Worm (Caenorhabditis elegans) whole organism, L4 larva: ENCODE measurements around the gene citk-2.

Source experiments
- D1046.2 ChIP-seq: fragments of 200-800 bp; sonication (Bioruptor generic); IDR thresholded peaks from 2 replicates; pipeline ENCODE4 v1.3.6; 2022; ENCODE audit warnings: missing genetic modification characterization, missing compliant biosample characterization
- F10B5.3 ChIP-seq: sonication (generic microtip); optimal IDR thresholded peaks from 2 replicates; lab custom pipeline; 2016; ENCODE audit warnings: mild to moderate bottlenecking, missing genetic modification characterization, missing compliant biosample characterization
- F26F4.8 ChIP-seq: fragments of 200-800 bp; sonication (Bioruptor generic); conservative IDR thresholded peaks from 2 replicates; pipeline ENCODE4 v1.3.6; 2022; ENCODE audit warnings: missing genetic modification characterization, missing compliant biosample characterization
- F37D6.2 ChIP-seq: sonication (generic microtip); optimal IDR thresholded peaks from 2 replicates; lab custom pipeline; 2016; ENCODE audit warnings: mild to moderate bottlenecking, missing genetic modification characterization, missing compliant biosample characterization
- F44E2.7 ChIP-seq: fragments of 200-800 bp; sonication (Bioruptor generic); IDR thresholded peaks from 2 replicates; pipeline ENCODE4 v2.1.2; 2022; ENCODE audit warnings: missing genetic modification characterization, missing compliant biosample characterization
- T26A8.4 ChIP-seq: fragments of 200-800 bp; sonication (Bioruptor generic); IDR thresholded peaks from 2 replicates; pipeline ENCODE4 v1.3.6; 2022; ENCODE audit warnings: missing genetic modification characterization, missing compliant biosample characterization
- Y5F2A.4 ChIP-seq: fragments of 200-800 bp; sonication (Bioruptor generic); optimal IDR thresholded peaks from 2 replicates; lab custom pipeline; 2018; ENCODE audit warnings: mild to moderate bottlenecking, missing genetic modification characterization, missing compliant biosample characterization
- aly-2 ChIP-seq: sonication (generic microtip); optimal IDR thresholded peaks from 2 replicates; lab custom pipeline; 2018; ENCODE audit warnings: missing biosample characterization, missing genetic modification characterization
- arid-1 ChIP-seq: fragments of 200-800 bp; sonication (Bioruptor generic); conservative IDR thresholded peaks from 2 replicates; pipeline ENCODE4 v1.3.6; 2022; ENCODE audit warnings: missing genetic modification reagents, missing genetic modification characterization, missing compliant biosample characterization
- ceh-62 ChIP-seq: sonication (generic microtip); optimal IDR thresholded peaks from 2 replicates; lab custom pipeline; 2017; ENCODE audit warnings: missing biosample characterization, missing genetic modification characterization
- ceh-82 ChIP-seq: sonication (generic microtip); optimal IDR thresholded peaks from 2 replicates; lab custom pipeline; 2017; ENCODE audit warnings: missing biosample characterization, missing genetic modification characterization
- ces-1 ChIP-seq: fragments of 150-350 bp; sonication (generic microtip); optimal IDR thresholded peaks from 4 replicates; lab custom pipeline; 2014; ENCODE audit warnings: missing biosample characterization, missing genetic modification reagents, missing genetic modification characterization
- cey-2 ChIP-seq: sonication (generic microtip); optimal IDR thresholded peaks from 3 replicates; lab custom pipeline; 2017; ENCODE audit warnings: missing genetic modification characterization, mild to moderate bottlenecking, missing compliant biosample characterization, antibody characterized with exemption, borderline replicate concordance; ENCODE audit not compliant: insufficient read depth
- ctbp-1 ChIP-seq: fragments of 200-800 bp; sonication (Bioruptor generic); IDR thresholded peaks from 2 replicates; pipeline ENCODE4 v1.3.6; 2022; ENCODE audit warnings: missing genetic modification reagents, missing genetic modification characterization, missing compliant biosample characterization
- daf-8 ChIP-seq: fragments of 200-800 bp; sonication (Bioruptor generic); IDR thresholded peaks from 2 replicates; pipeline ENCODE4 v1.3.6; 2022; ENCODE audit warnings: missing genetic modification characterization, missing compliant biosample characterization
- dmd-6 ChIP-seq: fragments of 200-800 bp; sonication (Bioruptor generic); IDR thresholded peaks from 2 replicates; pipeline ENCODE4 v1.3.6; 2022; ENCODE audit warnings: missing genetic modification reagents, missing genetic modification characterization, missing compliant biosample characterization
- dmd-8 ChIP-seq: fragments of 200-800 bp; sonication (Bioruptor generic); IDR thresholded peaks from 2 replicates; pipeline ENCODE4 v1.3.6; 2022; ENCODE audit warnings: missing genetic modification characterization, missing compliant biosample characterization
- dpl-1 ChIP-seq: fragments of 150-350 bp; optimal IDR thresholded peaks from 2 replicates; lab custom pipeline; 2014; ENCODE audit warnings: missing biosample characterization, missing genetic modification reagents, missing genetic modification characterization
- dve-1 ChIP-seq: sonication (generic microtip); optimal IDR thresholded peaks from 2 replicates; lab custom pipeline; 2017; ENCODE audit warnings: antibody characterized with exemption, mild to moderate bottlenecking, missing genetic modification characterization, missing compliant biosample characterization; ENCODE audit not compliant: insufficient read depth
- egl-27 ChIP-seq: sonication (generic microtip); optimal IDR thresholded peaks from 3 replicates; lab custom pipeline; 2017; ENCODE audit warnings: missing biosample characterization, missing genetic modification reagents, missing genetic modification characterization
- hlh-11 ChIP-seq: fragments of 200-800 bp; sonication (Bioruptor generic); optimal IDR thresholded peaks from 2 replicates; lab custom pipeline; 2018; ENCODE audit warnings: mild to moderate bottlenecking, missing genetic modification characterization, missing compliant biosample characterization
- hlh-30 ChIP-seq: sonication (generic microtip); optimal IDR thresholded peaks from 2 replicates; lab custom pipeline; 2017; ENCODE audit warnings: antibody characterized with exemption, mild to moderate bottlenecking, missing genetic modification characterization, missing compliant biosample characterization; ENCODE audit not compliant: insufficient read depth
- hmg-1.1 ChIP-seq: fragments of 200-800 bp; sonication (Bioruptor generic); IDR thresholded peaks from 2 replicates; pipeline ENCODE4 v1.3.6; 2022; ENCODE audit warnings: missing genetic modification reagents, missing genetic modification characterization, missing compliant biosample characterization
- jun-1 ChIP-seq: fragments of 150-350 bp; optimal IDR thresholded peaks from 2 replicates; lab custom pipeline; 2014; ENCODE audit warnings: missing biosample characterization, missing genetic modification reagents, missing genetic modification characterization
- lin-1 ChIP-seq: fragments of 200-800 bp; sonication (Bioruptor generic); IDR thresholded peaks from 2 replicates; pipeline ENCODE4 v1.3.6; 2022; ENCODE audit warnings: missing genetic modification reagents, missing genetic modification characterization, missing compliant biosample characterization
- lin-39 ChIP-seq: fragments of 150-350 bp; optimal IDR thresholded peaks from 2 replicates; lab custom pipeline; 2014; ENCODE audit warnings: missing biosample characterization, missing genetic modification reagents, missing genetic modification characterization
- lir-3 ChIP-seq: sonication (generic microtip); optimal IDR thresholded peaks from 2 replicates; lab custom pipeline; 2016; ENCODE audit warnings: mild to moderate bottlenecking, missing genetic modification characterization, missing compliant biosample characterization
- mdt-29 ChIP-seq: fragments of 200-800 bp; sonication (Bioruptor generic); IDR thresholded peaks from 2 replicates; pipeline ENCODE4 v1.3.6; 2022; ENCODE audit warnings: missing genetic modification reagents, missing genetic modification characterization, missing compliant biosample characterization
- mep-1 ChIP-seq: fragments of 150-350 bp; sonication (generic microtip); optimal IDR thresholded peaks from 3 replicates; lab custom pipeline; 2014; ENCODE audit warnings: missing biosample characterization, missing genetic modification characterization
- mes-2 ChIP-seq: sonication (generic microtip); optimal IDR thresholded peaks from 2 replicates; lab custom pipeline; 2016; ENCODE audit warnings: missing genotype, mild to moderate bottlenecking, missing genetic modification characterization, missing compliant biosample characterization; ENCODE audit not compliant: poor library complexity, severe bottlenecking
- nhr-10 ChIP-seq: fragments of 150-350 bp; optimal IDR thresholded peaks from 2 replicates; lab custom pipeline; 2014; ENCODE audit warnings: missing biosample characterization, missing genetic modification characterization
- nhr-102 ChIP-seq: sonication (generic microtip); optimal IDR thresholded peaks from 2 replicates; lab custom pipeline; 2016; ENCODE audit warnings: mild to moderate bottlenecking, missing genetic modification characterization, moderate library complexity, missing compliant biosample characterization
- nhr-111 ChIP-seq: fragments of 200-800 bp; sonication (Bioruptor generic); optimal IDR thresholded peaks from 2 replicates; lab custom pipeline; 2018; ENCODE audit warnings: mild to moderate bottlenecking, missing genetic modification characterization, missing compliant biosample characterization
- nhr-25 ChIP-seq: sonication (generic microtip); optimal IDR thresholded peaks from 2 replicates; lab custom pipeline; 2017; ENCODE audit warnings: missing genetic modification characterization, mild to moderate bottlenecking, missing compliant biosample characterization, antibody characterized with exemption, moderate library complexity, borderline replicate concordance; ENCODE audit not compliant: insufficient read depth
- nhr-28 ChIP-seq: fragments of 150-350 bp; optimal IDR thresholded peaks from 2 replicates; lab custom pipeline; 2014; ENCODE audit warnings: missing biosample characterization, missing genetic modification characterization
- nhr-41 ChIP-seq: fragments of 200-800 bp; sonication (Bioruptor generic); IDR thresholded peaks from 2 replicates; pipeline ENCODE4 v1.3.6; 2022; ENCODE audit warnings: missing genetic modification reagents, missing genetic modification characterization, missing compliant biosample characterization
- nhr-42 ChIP-seq: fragments of 200-800 bp; sonication (Bioruptor generic); IDR thresholded peaks from 2 replicates; pipeline ENCODE4 v1.3.6; 2022; ENCODE audit warnings: missing genetic modification characterization, missing compliant biosample characterization
- nhr-48 ChIP-seq: sonication (generic microtip); optimal IDR thresholded peaks from 2 replicates; lab custom pipeline; 2016; ENCODE audit warnings: mild to moderate bottlenecking, missing genetic modification characterization, missing compliant biosample characterization
- nhr-77 ChIP-seq: fragments of 150-350 bp; optimal IDR thresholded peaks from 2 replicates; lab custom pipeline; 2014; ENCODE audit warnings: missing biosample characterization, missing genetic modification characterization
- pha-4 ChIP-seq, 2 experiments: fragments of 150-350 bp in 1 of 2; fragments of 200-800 bp in 1 of 2; sonication (Bioruptor generic) in 1 of 2; IDR thresholded peaks in 1 of 2; optimal IDR thresholded peaks in 1 of 2; 2 replicates each; pipeline versions ENCODE4 v1.3.6 to Lab custom; 2014 to 2022; ENCODE audit warnings: missing genetic modification characterization in 2 of 2, missing genetic modification reagents in 2 of 2, missing biosample characterization in 1 of 2, missing compliant biosample characterization in 1 of 2
- saeg-2 ChIP-seq: fragments of 200-800 bp; sonication (Bioruptor generic); IDR thresholded peaks from 2 replicates; pipeline ENCODE4 v1.3.6; 2022; ENCODE audit warnings: missing genetic modification reagents, missing genetic modification characterization, missing compliant biosample characterization
- set-16 ChIP-seq: fragments of 200-800 bp; sonication (Bioruptor generic); IDR thresholded peaks from 2 replicates; pipeline ENCODE4 v1.3.6; 2022; ENCODE audit warnings: missing genetic modification reagents, missing genetic modification characterization, missing compliant biosample characterization
- snpc-1.2 ChIP-seq: fragments of 200-800 bp; sonication (Bioruptor generic); IDR thresholded peaks from 2 replicates; pipeline ENCODE4 v1.3.6; 2022; ENCODE audit warnings: missing genetic modification reagents, missing genetic modification characterization, missing compliant biosample characterization
- snpc-4 ChIP-seq: fragments of 150-350 bp; optimal IDR thresholded peaks from 2 replicates; lab custom pipeline; 2014; ENCODE audit warnings: missing biosample characterization, missing genetic modification characterization
- spr-1 ChIP-seq: sonication (generic microtip); optimal IDR thresholded peaks from 2 replicates; lab custom pipeline; 2016; ENCODE audit warnings: mild to moderate bottlenecking, missing genetic modification characterization, missing compliant biosample characterization
- spr-3 ChIP-seq: fragments of 200-800 bp; sonication (Bioruptor generic); optimal IDR thresholded peaks from 2 replicates; lab custom pipeline; 2018; ENCODE audit warnings: mild to moderate bottlenecking, missing genetic modification characterization, missing compliant biosample characterization
- tra-1 ChIP-seq: fragments of 200-800 bp; sonication (Bioruptor generic); IDR thresholded peaks from 2 replicates; pipeline ENCODE4 v1.3.6; 2022; ENCODE audit warnings: missing genetic modification reagents, missing genetic modification characterization, missing compliant biosample characterization
- vab-7 ChIP-seq: fragments of 200-800 bp; sonication (Bioruptor generic); IDR thresholded peaks from 2 replicates; pipeline ENCODE4 v1.3.6; 2022; ENCODE audit warnings: missing genetic modification reagents, missing genetic modification characterization, missing compliant biosample characterization
- zag-1 ChIP-seq: fragments of 150-350 bp; optimal IDR thresholded peaks from 2 replicates; lab custom pipeline; 2014; ENCODE audit warnings: missing biosample characterization, missing genetic modification characterization
- zfp-3 ChIP-seq: fragments of 200-800 bp; sonication (Bioruptor generic); conservative IDR thresholded peaks from 2 replicates; pipeline ENCODE4 v1.3.6; 2022; ENCODE audit warnings: missing genetic modification reagents, missing genetic modification characterization, missing compliant biosample characterization
- ztf-7 ChIP-seq: fragments of 150-350 bp; optimal IDR thresholded peaks from 2 replicates; lab custom pipeline; 2014; ENCODE audit warnings: missing biosample characterization, missing genetic modification characterization

Gene citk-2

DNA sequence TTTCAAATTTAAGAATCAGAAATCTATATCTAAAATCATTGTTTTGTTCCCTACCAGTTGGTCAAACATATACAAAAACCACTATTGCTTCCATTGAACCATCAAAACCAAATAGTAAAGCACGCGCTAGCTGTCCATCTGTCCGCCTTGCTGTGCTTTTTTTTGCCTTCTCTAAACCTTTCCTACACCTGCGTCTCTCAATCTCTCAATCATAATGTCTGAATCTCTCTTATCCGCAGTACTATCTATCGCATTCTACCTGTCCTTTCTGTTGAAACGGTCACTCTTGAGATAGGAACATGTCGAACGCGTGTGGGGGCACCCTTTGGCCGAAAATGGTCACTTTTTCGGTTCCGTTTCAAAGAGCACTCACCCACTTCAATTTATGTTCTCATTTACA lies 48.0 kb downstream of the citk-2 start:
- TF ChIP-seq ceh-82 (tag; lab: Kevin White, UChicago) (no peak), F10B5.3 (tag; lab: Kevin White, UChicago) (no peak), ztf-7 (tag; lab: Kevin White, UChicago) (no peak), snpc-4 (no peak), saeg-2 (GFP tag; lab: Robert Waterston, UW) (no peak), dpl-1 (GFP tag; lab: Kevin White, UChicago) (no peak), mdt-29 (no peak), dve-1 (tag; lab: Kevin White, UChicago) (peak; percentile 2), D1046.2 (GFP tag; lab: Robert Waterston, UW) (no peak), nhr-28 (tag; lab: Kevin White, UChicago) (peak; percentile 54), F26F4.8 (no peak), nhr-42 (GFP tag; lab: Robert Waterston, UW) (no peak), ctbp-1 (GFP tag; lab: Robert Waterston, UW) (no peak), vab-7 (GFP tag; lab: Robert Waterston, UW) (no peak), T26A8.4 (GFP tag; lab: Robert Waterston, UW) (no peak), mes-2 (tag; lab: Kevin White, UChicago) (peak; percentile 4), nhr-48 (tag; lab: Kevin White, UChicago) (no peak), lin-39 (tag; lab: Kevin White, UChicago) (no peak), dmd-6 (GFP tag; lab: Robert Waterston, UW) (peak; percentile 14; the same call in 1 of the 2 replicates), lin-1 (GFP tag; lab: Robert Waterston, UW) (no peak), arid-1 (no peak), lir-3 (no peak), spr-1 (tag; lab: Kevin White, UChicago) (no peak), nhr-111 (GFP tag; lab: Kevin White, UChicago) (no peak), F44E2.7 (no peak), pha-4 (GFP tag; IDR thresholded peaks at IDR 0.05; lab: Robert Waterston, UW) (no peak), pha-4 (tag; optimal IDR thresholded peaks at IDR 0.05; lab: Kevin White, UChicago) (no peak), zag-1 (tag; lab: Kevin White, UChicago) (no peak), zfp-3 (GFP tag; lab: Robert Waterston, UW) (no peak), nhr-102 (tag; lab: Kevin White, UChicago) (no peak), ceh-62 (tag; lab: Kevin White, UChicago) (no peak), aly-2 (no peak), dmd-8 (no peak), hlh-11 (tag; lab: Kevin White, UChicago) (peak; percentile 64), nhr-25 (tag; lab: Kevin White, UChicago) (peak; percentile 33), daf-8 (GFP tag; lab: Robert Waterston, UW) (no peak), nhr-41 (GFP tag; lab: Robert Waterston, UW) (no peak), tra-1 (GFP tag; lab: Robert Waterston, UW) (no peak), nhr-77 (tag; lab: Kevin White, UChicago) (no peak), snpc-1.2 (GFP tag; lab: Robert Waterston, UW) (no peak), mep-1 (tag; lab: Kevin White, UChicago) (no peak), ces-1 (GFP tag; lab: Kevin White, UChicago) (no peak), spr-3 (GFP tag; lab: Kevin White, UChicago) (no peak), cey-2 (tag; lab: Kevin White, UChicago) (no peak), egl-27 (no peak), hlh-30 (tag; lab: Kevin White, UChicago) (peak; percentile 65), set-16 (GFP tag; lab: Robert Waterston, UW) (no peak), hmg-1.1 (GFP tag; lab: Robert Waterston, UW) (no peak), nhr-10 (tag; lab: Kevin White, UChicago) (no peak), F37D6.2 (tag; lab: Kevin White, UChicago) (no peak), jun-1 (tag; lab: Kevin White, UChicago) (no peak), Y5F2A.4 (GFP tag; lab: Kevin White, UChicago) (no peak)
